Worm (Caenorhabditis elegans) whole organism, young adult: ENCODE results near the gene nep-17.

Experiments used
- B0019.2 ChIP-seq: fragments of 200-800 bp; sonication (Bioruptor generic); conservative IDR thresholded peaks from 2 replicates; pipeline ENCODE4 v1.3.6; 2022; ENCODE audit warnings: missing genetic modification reagents, missing genetic modification characterization, missing compliant biosample characterization
- B0336.3 ChIP-seq: fragments of 200-800 bp; sonication (Bioruptor generic); IDR thresholded peaks from 2 replicates; pipeline ENCODE4 v1.3.6; 2022; ENCODE audit warnings: missing genetic modification characterization, missing compliant biosample characterization
- D2030.7 ChIP-seq: fragments of 200-800 bp; sonication (Bioruptor generic); IDR thresholded peaks from 2 replicates; pipeline ENCODE4 v1.3.6; 2022; ENCODE audit warnings: missing genetic modification reagents, missing genetic modification characterization, missing compliant biosample characterization
- F22D6.2 ChIP-seq: sonication (generic microtip); optimal IDR thresholded peaks from 2 replicates; lab custom pipeline; 2016; ENCODE audit warnings: mild to moderate bottlenecking, missing genetic modification characterization, missing compliant biosample characterization
- F23B12.7 ChIP-seq: sonication (generic microtip); optimal IDR thresholded peaks from 2 replicates; lab custom pipeline; 2017; ENCODE audit warnings: missing genetic modification characterization, mild to moderate bottlenecking, missing compliant biosample characterization, antibody characterized with exemption, moderate library complexity; ENCODE audit not compliant: insufficient read depth
- F57A8.1 ChIP-seq: fragments of 200-800 bp; sonication (Bioruptor generic); optimal IDR thresholded peaks from 2 replicates; lab custom pipeline; 2018; ENCODE audit warnings: mild to moderate bottlenecking, missing genetic modification characterization, moderate library complexity, missing compliant biosample characterization
- F57C9.4 ChIP-seq: sonication (generic microtip); optimal IDR thresholded peaks from 2 replicates; lab custom pipeline; 2017; ENCODE audit warnings: mild to moderate bottlenecking, missing genetic modification characterization, missing compliant biosample characterization
- K11D2.4 ChIP-seq: fragments of 200-800 bp; sonication (Bioruptor generic); IDR thresholded peaks from 2 replicates; pipeline ENCODE4 v1.3.6; 2022; ENCODE audit warnings: missing genetic modification reagents, missing genetic modification characterization, missing compliant biosample characterization
- T26A5.8 ChIP-seq: sonication (generic microtip); optimal IDR thresholded peaks from 2 replicates; lab custom pipeline; 2016; ENCODE audit warnings: missing genetic modification characterization, missing compliant biosample characterization
- Y53F4B.3 ChIP-seq: fragments of 200-800 bp; sonication (Bioruptor generic); IDR thresholded peaks from 2 replicates; pipeline ENCODE4 v1.3.6; 2022; ENCODE audit warnings: missing genetic modification reagents, missing genetic modification characterization, missing compliant biosample characterization
- Y67H2A.10 ChIP-seq: fragments of 200-800 bp; sonication (Bioruptor generic); conservative IDR thresholded peaks from 2 replicates; pipeline ENCODE4 v1.3.6; 2022; ENCODE audit warnings: missing genetic modification reagents, missing genetic modification characterization, missing compliant biosample characterization
- akir-1 ChIP-seq: fragments of 200-800 bp; sonication (Bioruptor generic); optimal IDR thresholded peaks from 2 replicates; lab custom pipeline; 2018; ENCODE audit warnings: mild to moderate bottlenecking, missing genetic modification characterization, moderate library complexity, missing compliant biosample characterization
- ama-1 ChIP-seq, 3 experiments: fragments of 150-350 bp in 1 of 3; sonication (generic microtip) in 2 of 3; optimal IDR thresholded peaks; 2 replicates each; lab custom pipeline; 2014 to 2018; ENCODE audit warnings: missing biosample characterization in 2 of 3, missing genetic modification characterization in 2 of 3, missing genetic modification reagents in 2 of 3
- aptf-2 ChIP-seq: fragments of 200-800 bp; sonication (Bioruptor generic); conservative IDR thresholded peaks from 2 replicates; pipeline ENCODE4 v1.3.6; 2022; ENCODE audit warnings: missing genetic modification reagents, missing genetic modification characterization, missing compliant biosample characterization
- aptf-3 ChIP-seq: fragments of 200-800 bp; sonication (Bioruptor generic); IDR thresholded peaks from 2 replicates; pipeline ENCODE4 v1.3.6; 2022; ENCODE audit warnings: missing genetic modification characterization, missing compliant biosample characterization
- athp-1 ChIP-seq: sonication (generic microtip); optimal IDR thresholded peaks from 2 replicates; lab custom pipeline; 2017; ENCODE audit warnings: mild to moderate bottlenecking, missing genetic modification characterization, missing compliant biosample characterization
- attf-3 ChIP-seq: fragments of 200-800 bp; sonication (Bioruptor generic); conservative IDR thresholded peaks from 2 replicates; pipeline ENCODE4 v1.3.6; 2022; ENCODE audit warnings: missing genetic modification reagents, missing genetic modification characterization, missing compliant biosample characterization
- cebp-2 ChIP-seq: fragments of 200-800 bp; sonication (Bioruptor generic); IDR thresholded peaks from 2 replicates; pipeline ENCODE4 v1.3.6; 2022; ENCODE audit warnings: missing genetic modification characterization, missing compliant biosample characterization
- ceh-27 ChIP-seq: fragments of 200-800 bp; sonication (Bioruptor generic); optimal IDR thresholded peaks from 2 replicates; lab custom pipeline; 2018; ENCODE audit warnings: mild to moderate bottlenecking, missing genetic modification characterization, moderate library complexity, missing compliant biosample characterization
- ceh-91 ChIP-seq: fragments of 200-800 bp; sonication (Bioruptor generic); IDR thresholded peaks from 2 replicates; pipeline ENCODE4 v1.3.6; 2022; ENCODE audit warnings: missing genetic modification reagents, missing genetic modification characterization, missing compliant biosample characterization
- chd-7 ChIP-seq: sonication (generic microtip); optimal IDR thresholded peaks from 2 replicates; lab custom pipeline; 2016; ENCODE audit warnings: mild to moderate bottlenecking, missing genetic modification characterization, moderate library complexity, missing compliant biosample characterization
- die-1 ChIP-seq: sonication (generic microtip); optimal IDR thresholded peaks from 2 replicates; lab custom pipeline; 2016; ENCODE audit warnings: missing genotype, mild to moderate bottlenecking, missing genetic modification characterization, missing compliant biosample characterization
- dox-1 ChIP-seq: fragments of 200-800 bp; sonication (Bioruptor generic); IDR thresholded peaks from 2 replicates; pipeline ENCODE4 v1.3.6; 2022; ENCODE audit warnings: missing genetic modification reagents, missing genetic modification characterization, missing compliant biosample characterization
- dpff-1 ChIP-seq: sonication (generic microtip); optimal IDR thresholded peaks from 2 replicates; lab custom pipeline; 2017; ENCODE audit warnings: mild to moderate bottlenecking, missing genetic modification characterization, missing compliant biosample characterization
- efl-1 ChIP-seq: fragments of 150-350 bp; optimal IDR thresholded peaks from 2 replicates; lab custom pipeline; 2014; ENCODE audit warnings: missing biosample characterization, missing genetic modification reagents, missing genetic modification characterization
- egl-44 ChIP-seq: fragments of 200-800 bp; sonication (Bioruptor generic); IDR thresholded peaks from 2 replicates; pipeline ENCODE4 v1.3.6; 2022; ENCODE audit warnings: missing genetic modification reagents, missing genetic modification characterization, missing compliant biosample characterization
- ets-4 ChIP-seq: fragments of 200-800 bp; sonication (Bioruptor generic); optimal IDR thresholded peaks from 2 replicates; lab custom pipeline; 2018; ENCODE audit warnings: mild to moderate bottlenecking, missing genetic modification characterization, missing compliant biosample characterization
- gei-17 ChIP-seq: fragments of 200-800 bp; sonication (Bioruptor generic); optimal IDR thresholded peaks from 2 replicates; lab custom pipeline; 2018; ENCODE audit warnings: mild to moderate bottlenecking, missing genetic modification characterization, missing compliant biosample characterization
- hmg-20 ChIP-seq: fragments of 200-800 bp; sonication (Bioruptor generic); IDR thresholded peaks from 2 replicates; pipeline ENCODE4 v1.3.6; 2022; ENCODE audit warnings: missing genetic modification reagents, missing genetic modification characterization, missing compliant biosample characterization
- hsf-1 ChIP-seq: fragments of 200-800 bp; sonication (Bioruptor generic); IDR thresholded peaks from 2 replicates; pipeline ENCODE4 v1.3.6; 2022; ENCODE audit warnings: missing genetic modification reagents, missing genetic modification characterization, missing compliant biosample characterization
- lag-1 ChIP-seq: fragments of 200-800 bp; sonication (Bioruptor generic); IDR thresholded peaks from 2 replicates; pipeline ENCODE4 v1.3.6; 2022; ENCODE audit warnings: missing genetic modification reagents, missing genetic modification characterization, missing compliant biosample characterization
- lin-26 ChIP-seq: fragments of 200-800 bp; sonication (Bioruptor generic); IDR thresholded peaks from 2 replicates; pipeline ENCODE4 v1.3.6; 2022; ENCODE audit warnings: missing genetic modification reagents, missing genetic modification characterization, missing compliant biosample characterization
- lin-35 ChIP-seq, 3 experiments: fragments of 150-350 bp in 2 of 3; sonication (generic microtip) in 1 of 3; optimal IDR thresholded peaks; 2 replicates each; lab custom pipeline; 2014 to 2018; ENCODE audit warnings: missing biosample characterization in 3 of 3, missing genetic modification characterization in 3 of 3, missing genetic modification reagents in 3 of 3
- lin-54 ChIP-seq: fragments of 200-800 bp; sonication (Bioruptor generic); optimal IDR thresholded peaks from 2 replicates; lab custom pipeline; 2018; ENCODE audit warnings: mild to moderate bottlenecking, missing genetic modification characterization, missing compliant biosample characterization
- madf-3 ChIP-seq: fragments of 200-800 bp; sonication (Bioruptor generic); IDR thresholded peaks from 2 replicates; pipeline ENCODE4 v1.3.6; 2022; ENCODE audit warnings: missing genetic modification reagents, missing genetic modification characterization, missing compliant biosample characterization
- madf-8 ChIP-seq: fragments of 200-800 bp; sonication (Bioruptor generic); conservative IDR thresholded peaks from 2 replicates; pipeline ENCODE4 v1.3.6; 2022; ENCODE audit warnings: missing genetic modification reagents, missing genetic modification characterization, missing compliant biosample characterization
- mel-28 ChIP-seq: sonication (generic microtip); optimal IDR thresholded peaks from 2 replicates; lab custom pipeline; 2016; ENCODE audit warnings: borderline replicate concordance, mild to moderate bottlenecking, missing genetic modification characterization, missing compliant biosample characterization
- nhr-179 ChIP-seq: sonication (generic microtip); optimal IDR thresholded peaks from 2 replicates; lab custom pipeline; 2016; ENCODE audit warnings: mild to moderate bottlenecking, missing genetic modification characterization, missing compliant biosample characterization
- pbrm-1 ChIP-seq: fragments of 200-800 bp; sonication (Bioruptor generic); IDR thresholded peaks from 2 replicates; pipeline ENCODE4 v1.3.6; 2022; ENCODE audit warnings: missing genetic modification reagents, missing genetic modification characterization, missing compliant biosample characterization
- sea-2 ChIP-seq: fragments of 200-800 bp; sonication (Bioruptor generic); IDR thresholded peaks from 2 replicates; pipeline ENCODE4 v1.3.6; 2022; ENCODE audit warnings: missing genetic modification characterization, missing compliant biosample characterization
- snpc-1.1 ChIP-seq: sonication (generic microtip); optimal IDR thresholded peaks from 2 replicates; lab custom pipeline; 2017; ENCODE audit warnings: missing genetic modification characterization, mild to moderate bottlenecking, missing compliant biosample characterization, antibody characterized with exemption, moderate library complexity, missing genotype, missing genetic modification reagents; ENCODE audit not compliant: insufficient read depth
- snpc-1.3 ChIP-seq: sonication (generic microtip); optimal IDR thresholded peaks from 2 replicates; lab custom pipeline; 2017; ENCODE audit warnings: missing genetic modification characterization, mild to moderate bottlenecking, missing compliant biosample characterization, antibody characterized with exemption, moderate library complexity, missing genotype, missing genetic modification reagents; ENCODE audit not compliant: insufficient read depth
- somi-1 ChIP-seq: fragments of 200-800 bp; sonication (Bioruptor generic); optimal IDR thresholded peaks from 2 replicates; lab custom pipeline; 2018; ENCODE audit warnings: mild to moderate bottlenecking, missing genetic modification characterization, missing compliant biosample characterization
- tbp1 ChIP-seq: fragments of 200-800 bp; sonication (Bioruptor generic); optimal IDR thresholded peaks from 2 replicates; lab custom pipeline; 2018; ENCODE audit warnings: mild to moderate bottlenecking, missing genetic modification characterization, missing compliant biosample characterization
- tlf-1 ChIP-seq: fragments of 200-800 bp; sonication (Bioruptor generic); optimal IDR thresholded peaks from 2 replicates; lab custom pipeline; 2018; ENCODE audit warnings: mild to moderate bottlenecking, missing genetic modification characterization, missing compliant biosample characterization
- xnd-1 ChIP-seq: sonication (generic microtip); optimal IDR thresholded peaks from 2 replicates; lab custom pipeline; 2016; ENCODE audit warnings: missing genotype, missing genetic modification reagents, missing genetic modification characterization, missing compliant biosample characterization
- ztf-25 ChIP-seq: fragments of 200-800 bp; sonication (Bioruptor generic); IDR thresholded peaks from 2 replicates; pipeline ENCODE4 v1.3.6; 2022; ENCODE audit warnings: missing genetic modification reagents, missing genetic modification characterization, missing compliant biosample characterization
- ztf-26 ChIP-seq: sonication (generic microtip); optimal IDR thresholded peaks from 2 replicates; lab custom pipeline; 2017; ENCODE audit warnings: missing genetic modification characterization, missing compliant biosample characterization

nep-17 gene

ce11 chrII:13521179-13521616, 13.6 kb downstream of the nep-17 start:
- TF ChIP-seq xnd-1 (tag; lab: Kevin White, UChicago) (peak; percentile 73), F22D6.2 (tag; lab: Kevin White, UChicago) (no peak), athp-1 (tag; lab: Kevin White, UChicago) (peak; percentile 93), somi-1 (GFP tag; lab: Kevin White, UChicago) (no peak), tlf-1 (GFP tag; lab: Kevin White, UChicago) (peak; percentile 68), cebp-2 (GFP tag; lab: Robert Waterston, UW) (no peak), lin-35 (GFP tag; optimal IDR thresholded peaks at IDR 0.05; lab: Kevin White, UChicago) (peak in 1 of 3 experiments; percentile 29), egl-44 (GFP tag; lab: Robert Waterston, UW) (peak; percentile 52; the same call in 1 of the 2 replicates), madf-8 (GFP tag; lab: Robert Waterston, UW) (peak; percentile 48), Y67H2A.10 (GFP tag; lab: Robert Waterston, UW) (no peak), ama-1 (optimal IDR thresholded peaks at IDR 0.05; lab: Kevin White, UChicago) (no peak), ama-1 (GFP tag; optimal IDR thresholded peaks at IDR 0.05; lab: Kevin White, UChicago) (peak; percentile 17 to 73), ztf-26 (tag; lab: Kevin White, UChicago) (no peak), akir-1 (GFP tag; lab: Kevin White, UChicago) (no peak), aptf-2 (GFP tag; lab: Robert Waterston, UW) (no peak), sea-2 (GFP tag; lab: Robert Waterston, UW) (no peak), lin-26 (GFP tag; lab: Robert Waterston, UW) (peak; percentile 94), T26A5.8 (tag; lab: Kevin White, UChicago) (peak; percentile 43), efl-1 (peak; percentile 63), Y53F4B.3 (GFP tag; lab: Robert Waterston, UW) (peak; percentile 55; the same call in 1 of the 2 replicates), lag-1 (GFP tag; lab: Robert Waterston, UW) (no peak), mel-28 (tag; lab: Kevin White, UChicago) (no peak), F57A8.1 (GFP tag; lab: Kevin White, UChicago) (peak; percentile 54), B0019.2 (GFP tag; lab: Robert Waterston, UW) (peak; percentile 49; the same call in 1 of the 2 replicates), tbp1 (GFP tag; lab: Kevin White, UChicago) (peak; percentile 78), hmg-20 (no peak), nhr-179 (tag; lab: Kevin White, UChicago) (no peak), attf-3 (peak; percentile 39; the same call in 1 of the 2 replicates), ceh-27 (GFP tag; lab: Kevin White, UChicago) (peak; percentile 7), snpc-1.3 (tag; lab: Kevin White, UChicago) (peak; percentile 97), ets-4 (GFP tag; lab: Kevin White, UChicago) (peak; percentile 28), dpff-1 (no peak), F57C9.4 (tag; lab: Kevin White, UChicago) (no peak), chd-7 (tag; lab: Kevin White, UChicago) (no peak), dox-1 (GFP tag; lab: Robert Waterston, UW) (peak; percentile 87), snpc-1.1 (tag; lab: Kevin White, UChicago) (peak; percentile 98), madf-3 (0 out of 2 replicates have a peak, but pooled peaks have one; percentile 29), hsf-1 (peak; percentile 39; the same call in 1 of the 2 replicates), ztf-25 (GFP tag; lab: Robert Waterston, UW) (0 out of 2 replicates have a peak, but pooled peaks have one; percentile 17), pbrm-1 (peak; percentile 88; the same call in 1 of the 2 replicates), die-1 (peak; percentile 75), D2030.7 (peak; percentile 99), ceh-91 (GFP tag; lab: Robert Waterston, UW) (peak; percentile 61), aptf-3 (GFP tag; lab: Robert Waterston, UW) (no peak), lin-54 (GFP tag; lab: Kevin White, UChicago) (peak; percentile 76), B0336.3 (GFP tag; lab: Robert Waterston, UW) (peak; percentile 77), F23B12.7 (tag; lab: Kevin White, UChicago) (peak; percentile 43), gei-17 (GFP tag; lab: Kevin White, UChicago) (no peak), K11D2.4 (GFP tag; lab: Robert Waterston, UW) (no peak)
